Worm (Caenorhabditis elegans) whole organism, L1 larva: ENCODE measurements around the gene F47E1.4.

Experiments
- egl-27 ChIP-seq, 2 experiments: fragments of 150-350 bp in 1 of 2; sonication (generic microtip); optimal IDR thresholded peaks; 3 replicates each; lab custom pipeline; 2017 to 2018; ENCODE audit warnings: missing biosample characterization in 2 of 2, missing genetic modification characterization in 2 of 2, missing genetic modification reagents in 2 of 2
- jun-1 ChIP-seq: fragments of 150-350 bp; optimal IDR thresholded peaks from 2 replicates; lab custom pipeline; 2014; ENCODE audit warnings: missing biosample characterization, missing genetic modification reagents, missing genetic modification characterization
- nhr-237 ChIP-seq: fragments of 150-350 bp; optimal IDR thresholded peaks from 2 replicates; lab custom pipeline; 2014; ENCODE audit warnings: missing biosample characterization, missing genetic modification characterization
- nhr-71 ChIP-seq: sonication (generic microtip); optimal IDR thresholded peaks from 2 replicates; lab custom pipeline; 2016; ENCODE audit warnings: mild to moderate bottlenecking, missing genetic modification characterization, moderate library complexity, missing compliant biosample characterization
- nhr-76 ChIP-seq: sonication (generic microtip); optimal IDR thresholded peaks from 2 replicates; lab custom pipeline; 2017; ENCODE audit warnings: missing biosample characterization, missing genetic modification characterization
- nhr-84 ChIP-seq: sonication (generic microtip); optimal IDR thresholded peaks from 2 replicates; lab custom pipeline; 2017; ENCODE audit warnings: missing biosample characterization, missing genetic modification characterization
- nhr-90 ChIP-seq: sonication (generic microtip); optimal IDR thresholded peaks from 2 replicates; lab custom pipeline; 2016; ENCODE audit warnings: mild to moderate bottlenecking, missing genetic modification characterization, missing compliant biosample characterization; ENCODE audit not compliant: poor library complexity
- pax-3 ChIP-seq: fragments of 200-800 bp; sonication (Bioruptor generic); optimal IDR thresholded peaks from 2 replicates; lab custom pipeline; 2018; ENCODE audit warnings: mild to moderate bottlenecking, missing genetic modification characterization, moderate library complexity, missing compliant biosample characterization
- rnt-1 ChIP-seq: sonication (generic microtip); optimal IDR thresholded peaks from 2 replicates; lab custom pipeline; 2016; ENCODE audit warnings: mild to moderate bottlenecking, missing genetic modification characterization, moderate library complexity, missing compliant biosample characterization
- unc-130 ChIP-seq: fragments of 150-350 bp; optimal IDR thresholded peaks from 2 replicates; lab custom pipeline; 2017; ENCODE audit warnings: missing biosample characterization, missing genetic modification characterization, inconsistent platforms
- unc-62 ChIP-seq: fragments of 150-350 bp; optimal IDR thresholded peaks from 2 replicates; lab custom pipeline; 2014; ENCODE audit warnings: missing biosample characterization, missing genetic modification reagents, missing genetic modification characterization
- vab-15 ChIP-seq: sonication (generic microtip); optimal IDR thresholded peaks from 2 replicates; lab custom pipeline; 2017; ENCODE audit warnings: missing genotype, mild to moderate bottlenecking, missing genetic modification characterization, missing compliant biosample characterization

DNA sequence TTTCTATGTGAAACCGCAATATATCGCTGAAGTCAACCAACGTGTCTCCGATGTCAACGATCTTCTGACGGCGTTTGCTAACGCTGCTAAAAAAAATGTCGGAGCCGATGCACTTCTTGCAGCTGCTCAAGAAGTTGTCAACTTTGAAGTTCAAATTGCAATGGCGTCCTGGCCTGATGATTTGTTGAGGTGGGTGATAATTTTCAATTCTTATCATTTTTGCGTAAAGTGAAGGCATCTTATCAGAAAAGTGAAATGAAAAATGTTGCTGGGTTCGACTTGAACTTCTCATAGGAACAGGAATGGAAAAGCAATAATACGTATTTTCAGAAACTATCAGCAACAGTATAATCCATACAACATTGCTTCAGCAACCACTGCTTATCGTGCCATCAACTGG lies 26.4 kb upstream of the F47E1.4 start:
- no peak for TF ChIP-seq nhr-237 (tag; lab: Kevin White, UChicago)
- no peak for TF ChIP-seq nhr-84
- no peak for TF ChIP-seq unc-62
- no peak for TF ChIP-seq nhr-90
- TF ChIP-seq pax-3 (tag; lab: Kevin White, UChicago): no peak
- TF ChIP-seq nhr-76 (tag; lab: Kevin White, UChicago): no peak
- no peak for TF ChIP-seq rnt-1 (tag; lab: Kevin White, UChicago)
- no peak for TF ChIP-seq egl-27 (tag; optimal IDR thresholded peaks at IDR 0.05; lab: Kevin White, UChicago)
- TF ChIP-seq nhr-71 (tag; lab: Kevin White, UChicago): no peak
- TF ChIP-seq jun-1 (tag; lab: Kevin White, UChicago): no peak
- TF ChIP-seq unc-130 (tag; lab: Kevin White, UChicago): no peak
- no peak for TF ChIP-seq vab-15 (tag; lab: Kevin White, UChicago)
